Fruit fly (Drosophila melanogaster) whole organism, wandering third instar larva: ENCODE measurements around the gene Fancm.

Experiments used
- CrebA ChIP-seq: fragments of 200-800 bp; sonication (Bioruptor generic); optimal IDR thresholded peaks from 2 replicates; lab custom pipeline; 2016; ENCODE audit warnings: missing biosample characterization, mild to moderate bottlenecking, missing genetic modification characterization, borderline replicate concordance
- Dif ChIP-seq: fragments of 200-275, 200-300 bp; sonication (Bioruptor generic); optimal IDR thresholded peaks from 2 replicates; lab custom pipeline; 2018; ENCODE audit warnings: missing biosample characterization, missing genetic modification characterization; ENCODE audit not compliant: partially characterized antibody
- GATAd ChIP-seq: sonication (Bioruptor generic); optimal IDR thresholded peaks from 2 replicates; lab custom pipeline; 2016; ENCODE audit warnings: missing biosample characterization, missing genetic modification characterization
- HLH106 ChIP-seq: fragments of 200-800 bp; optimal IDR thresholded peaks from 3 replicates; lab custom pipeline; 2019; ENCODE audit warnings: missing biosample characterization, mild to moderate bottlenecking, missing genetic modification characterization, moderate library complexity
- Hr78 ChIP-seq: fragments of >200 bp; optimal IDR thresholded peaks from 2 replicates; lab custom pipeline; 2017; ENCODE audit warnings: missing biosample characterization, missing genetic modification characterization
- Hr83 ChIP-seq: fragments of 200-300 bp; sonication (Bioruptor generic); optimal IDR thresholded peaks from 2 replicates; lab custom pipeline; 2016; ENCODE audit warnings: missing biosample characterization, mild to moderate bottlenecking, missing genetic modification characterization, moderate library complexity; ENCODE audit not compliant: poor library complexity, severe bottlenecking
- Jra ChIP-seq: sonication (Bioruptor generic); optimal IDR thresholded peaks from 2 replicates; lab custom pipeline; 2016; ENCODE audit warnings: missing biosample characterization, missing genetic modification characterization
- Rel ChIP-seq, 2 experiments: fragments of 200-800 bp; sonication (Bioruptor generic) in 1 of 2; optimal IDR thresholded peaks; 2 replicates in 1 of 2; 3 replicates in 1 of 2; lab custom pipeline; 2016 to 2019; ENCODE audit warnings: mild to moderate bottlenecking in 2 of 2, missing biosample characterization in 2 of 2, missing genetic modification characterization in 2 of 2, moderate library complexity in 1 of 2
- Sp1 ChIP-seq: fragments of 200-800 bp; sonication (Bioruptor generic); optimal IDR thresholded peaks from 3 replicates; lab custom pipeline; 2019; ENCODE audit warnings: missing biosample characterization, mild to moderate bottlenecking, missing genetic modification characterization, moderate library complexity
- br ChIP-seq: fragments of 200-800 bp; sonication (Bioruptor generic); optimal IDR thresholded peaks from 2 replicates; lab custom pipeline; 2016; ENCODE audit warnings: missing biosample characterization, missing genetic modification characterization
- dl ChIP-seq, 2 experiments: fragments of 175-275, 200-275 bp in 1 of 2; fragments of 200-275 bp in 1 of 2; sonication (Bioruptor generic); optimal IDR thresholded peaks; lab custom pipeline; 2018; ENCODE audit warnings: mild to moderate bottlenecking in 2 of 2, missing biosample characterization in 2 of 2, missing genetic modification characterization in 2 of 2, moderate library complexity in 2 of 2; ENCODE audit not compliant: partially characterized antibody in 2 of 2, insufficient read depth in 1 of 2
- ey ChIP-seq: fragments of 200-800 bp; sonication (Bioruptor generic); optimal IDR thresholded peaks from 2 replicates; lab custom pipeline; 2016; ENCODE audit warnings: missing biosample characterization, missing genetic modification characterization
- foxo ChIP-seq, 2 experiments: fragments of 200-800 bp; sonication (Bioruptor generic); optimal IDR thresholded peaks; 2 replicates in 1 of 2; 3 replicates in 1 of 2; lab custom pipeline; 2016 to 2017; ENCODE audit warnings: missing biosample characterization in 2 of 2, missing genetic modification characterization in 2 of 2
- fru ChIP-seq: fragments of 200-800 bp; sonication (Bioruptor generic); optimal IDR thresholded peaks from 3 replicates; lab custom pipeline; 2016; ENCODE audit warnings: missing biosample characterization, mild to moderate bottlenecking, missing genetic modification characterization
- jim ChIP-seq: fragments of 175-275, 200-325 bp; sonication (Bioruptor generic); optimal IDR thresholded peaks from 2 replicates; lab custom pipeline; 2016; ENCODE audit warnings: missing biosample characterization, mild to moderate bottlenecking, missing genetic modification characterization
- lola ChIP-seq: fragments of >200 bp; optimal IDR thresholded peaks from 2 replicates; lab custom pipeline; 2017; ENCODE audit warnings: missing biosample characterization, missing genetic modification characterization
- pan ChIP-seq: fragments of >200 bp; optimal IDR thresholded peaks from 2 replicates; lab custom pipeline; 2017
- psq ChIP-seq: fragments of 200-800 bp; sonication (Bioruptor generic); optimal IDR thresholded peaks from 3 replicates; lab custom pipeline; 2017; ENCODE audit warnings: missing biosample characterization, mild to moderate bottlenecking, missing genetic modification characterization, moderate library complexity
- usp ChIP-seq: fragments of >200 bp; optimal IDR thresholded peaks from 2 replicates; lab custom pipeline; 2017; ENCODE audit warnings: missing biosample characterization, missing genetic modification characterization
- woc ChIP-seq: sonication (Bioruptor generic); optimal IDR thresholded peaks from 2 replicates; lab custom pipeline; 2016; ENCODE audit warnings: missing biosample characterization, mild to moderate bottlenecking, missing genetic modification characterization

Fancm gene

dm6 chr3R:21534256-21534655 lies 52.1 kb downstream of the Fancm start:
- no peak for TF ChIP-seq lola (GFP tag; lab: Kevin White, UChicago)
- TF ChIP-seq usp = no peak
- no peak for TF ChIP-seq ey
- TF ChIP-seq woc (GFP tag; lab: Kevin White, UChicago) = no peak
- TF ChIP-seq Hr78 (GFP tag; lab: Kevin White, UChicago) = no peak
- TF ChIP-seq jim (GFP tag; lab: Kevin White, UChicago) = no peak
- TF ChIP-seq GATAd (GFP tag; lab: Kevin White, UChicago) = no peak
- TF ChIP-seq foxo (GFP tag; optimal IDR thresholded peaks at IDR 0.05; lab: Kevin White, UChicago) = no peak
- TF ChIP-seq Hr83 (GFP tag; lab: Kevin White, UChicago) = no peak
- TF ChIP-seq Sp1 (GFP tag; lab: Kevin White, UChicago) = no peak
- no peak for TF ChIP-seq dl (GFP tag; optimal IDR thresholded peaks at IDR 0.05; lab: Kevin White, UChicago; ENCODE audit: insufficient read depth in 1 of 2, partially characterized antibody in 2 of 2)
- no peak for TF ChIP-seq CrebA (GFP tag; lab: Kevin White, UChicago)
- no peak for TF ChIP-seq Rel (GFP tag; optimal IDR thresholded peaks at IDR 0.05; lab: Kevin White, UChicago)
- no peak for TF ChIP-seq Rel (tag; optimal IDR thresholded peaks at IDR 0.05; lab: Kevin White, UChicago)
- no peak for TF ChIP-seq pan (lab: Kevin White, UChicago)

DNA sequence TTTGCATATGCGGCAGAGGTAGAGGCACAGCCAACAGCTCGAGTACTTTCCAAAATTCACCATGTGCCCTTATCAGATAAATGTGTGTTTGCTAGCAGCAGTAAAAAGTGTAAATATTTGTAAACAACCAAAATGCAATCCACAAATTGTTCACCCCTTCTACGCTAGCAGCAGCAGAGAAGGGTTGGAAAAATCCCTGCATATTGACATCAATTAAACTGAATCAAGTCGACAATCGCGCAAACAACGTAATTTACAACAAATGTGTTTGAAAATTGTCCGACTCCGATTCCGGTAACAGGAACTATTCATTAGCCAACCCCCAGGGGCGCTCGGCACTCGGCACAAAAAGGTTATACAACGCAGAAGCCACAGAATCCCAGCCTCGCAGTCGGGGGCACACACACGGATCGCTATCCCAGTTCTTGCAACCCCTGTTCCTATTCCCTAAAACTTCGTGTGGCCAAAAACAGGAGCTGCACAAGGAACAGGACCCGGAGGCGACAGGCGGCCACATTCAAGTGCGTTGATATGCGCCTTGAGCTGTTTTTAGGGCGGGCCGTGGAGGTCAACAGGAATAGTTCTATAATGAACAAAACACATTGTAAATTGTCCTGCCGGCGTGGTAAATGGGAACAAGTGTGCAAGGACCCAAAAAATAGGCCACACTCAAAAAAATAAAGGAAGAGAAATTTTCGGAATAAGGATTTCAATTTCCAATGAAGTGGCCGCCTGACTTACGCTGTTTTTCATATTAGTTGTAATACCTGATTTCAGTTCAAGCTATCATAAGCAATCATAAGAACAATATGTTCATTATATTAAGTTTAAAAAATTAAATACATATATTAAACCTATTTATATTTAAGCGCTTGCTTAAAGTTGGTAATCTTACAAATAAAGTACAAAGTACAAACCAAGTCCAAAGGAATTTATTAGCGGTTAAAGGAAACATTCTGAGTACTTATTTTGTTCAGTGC lies 52.9 kb downstream of the Fancm start:
- no peak for TF ChIP-seq Jra (GFP tag; lab: Kevin White, UChicago)
- no peak for TF ChIP-seq Hr78 (GFP tag; lab: Kevin White, UChicago)
- no peak for TF ChIP-seq br
- TF ChIP-seq Dif (GFP tag; lab: Kevin White, UChicago) = no peak
- no peak for TF ChIP-seq psq (GFP tag; lab: Kevin White, UChicago)
- no peak for TF ChIP-seq HLH106 (tag; lab: Kevin White, UChicago)
- no peak for TF ChIP-seq fru (GFP tag; lab: Kevin White, UChicago)
- no peak for TF ChIP-seq jim (GFP tag; lab: Kevin White, UChicago)
- TF ChIP-seq ey = no peak
- no peak for TF ChIP-seq woc (GFP tag; lab: Kevin White, UChicago)
